Worm (Caenorhabditis elegans): Measurements from ENCODE around the gene rsp-2.

rsp-2 gene

DNA sequence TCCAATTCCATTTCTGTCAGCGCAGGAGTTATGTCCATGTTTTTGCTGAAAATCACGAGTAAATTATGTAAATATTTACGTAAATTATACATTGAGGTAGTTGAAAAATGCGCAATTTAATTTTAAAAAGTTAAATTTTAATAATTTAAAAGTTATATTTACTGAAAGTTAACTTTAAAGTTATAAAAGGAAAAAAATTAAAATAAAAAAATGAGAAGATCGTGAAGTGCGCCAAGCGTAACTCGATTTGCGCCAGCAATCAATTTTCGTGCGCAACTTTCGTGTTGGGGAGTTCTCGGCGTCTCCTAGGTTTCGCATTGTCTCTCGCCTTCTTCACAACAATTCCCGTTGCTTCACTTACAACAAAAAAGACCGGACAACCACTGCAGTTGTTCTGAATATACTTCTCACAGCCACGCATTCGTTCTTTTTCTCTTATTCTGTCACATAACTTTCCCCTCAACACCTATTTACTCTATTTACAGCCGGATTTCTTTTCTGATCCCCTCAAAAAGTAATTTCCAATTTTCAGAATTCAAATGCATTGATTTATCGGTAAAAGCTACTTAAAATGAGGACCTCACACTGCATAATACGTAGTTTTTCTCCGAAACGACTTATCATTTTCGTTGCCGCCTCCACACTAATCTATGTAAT, 20.9 kb upstream of the rsp-2 start, which contains the start of the genes metl-1 and W02B12.11 (continued):
- TF ChIP-seq unc-62 (GFP tag; optimal IDR thresholded peaks at IDR 0.05) (no peak), unc-130 (GFP tag; optimal IDR thresholded peaks at IDR 0.05) (peak; percentile 8), ztf-3 (GFP tag; optimal IDR thresholded peaks at IDR 0.05) (no peak), attf-3 (GFP tag; conservative IDR thresholded peaks at IDR 0.05) (peak; percentile 69), athp-1 (tag; optimal IDR thresholded peaks at IDR 0.05) (no peak), F10E7.11 (tag; optimal IDR thresholded peaks at IDR 0.05) (no peak), nhr-27 (tag; optimal IDR thresholded peaks at IDR 0.05) (no peak), nfya-2 (GFP tag; IDR thresholded peaks at IDR 0.05) (no peak), snpc-3.4 (tag; optimal IDR thresholded peaks at IDR 0.05) (peak; percentile 41), somi-1 (GFP tag; optimal IDR thresholded peaks at IDR 0.05) (peak; percentile 50), gei-17 (GFP tag; optimal IDR thresholded peaks at IDR 0.05) (peak; percentile 64), hrde-1 (tag; optimal IDR thresholded peaks at IDR 0.05; ENCODE audit: borderline replicate concordance) (no peak), sptf-2 (GFP tag; optimal IDR thresholded peaks at IDR 0.05) (no peak), snpc-1.1 (tag; optimal IDR thresholded peaks at IDR 0.05; ENCODE audit: insufficient read depth) (peak; percentile 39), tbp1 (GFP tag; optimal IDR thresholded peaks at IDR 0.05) (peak; percentile 68), chd-7 (tag; optimal IDR thresholded peaks at IDR 0.05) (peak; percentile 52), madf-6 (GFP tag; IDR thresholded peaks at IDR 0.05) (peak; percentile 91), ztf-25 (GFP tag; IDR thresholded peaks at IDR 0.05) (no peak), Y95B8A.8 (GFP tag; IDR thresholded peaks at IDR 0.05) (no peak), ztf-28 (GFP tag; IDR thresholded peaks at IDR 0.05) (no peak), zim-3 (tag; optimal IDR thresholded peaks at IDR 0.05) (no peak), madf-8 (GFP tag; conservative IDR thresholded peaks at IDR 0.05) (peak; percentile 67), ets-4 (GFP tag; optimal IDR thresholded peaks at IDR 0.05) (no peak), B0019.2 (GFP tag; conservative IDR thresholded peaks at IDR 0.05) (no peak; the same call in 1 of the 2 replicates), rpc-1 (optimal IDR thresholded peaks at IDR 0.05) (no peak), rpc-1 (tag; optimal IDR thresholded peaks at IDR 0.05) (no peak), Y53G8AR.9 (GFP tag; conservative IDR thresholded peaks at IDR 0.05) (peak; percentile 93), bed-2 (GFP tag; IDR thresholded peaks at IDR 0.05) (no peak), F22D6.2 (tag; optimal IDR thresholded peaks at IDR 0.05) (peak; percentile 43), lsl-1 (GFP tag; optimal IDR thresholded peaks at IDR 0.05) (peak; percentile 75), ztf-22 (GFP tag; optimal IDR thresholded peaks at IDR 0.05) (no peak), F33H1.4 (GFP tag; IDR thresholded peaks at IDR 0.05) (peak; percentile 75), ztf-6 (GFP tag; IDR thresholded peaks at IDR 0.05) (no peak), fkh-3 (tag; optimal IDR thresholded peaks at IDR 0.05) (no peak), sea-2 (GFP tag; IDR thresholded peaks at IDR 0.05) (no peak), ceh-100 (GFP tag; IDR thresholded peaks at IDR 0.05) (peak; percentile 76), egrh-3 (GFP tag; IDR thresholded peaks at IDR 0.05) (no peak), cebp-2 (GFP tag; IDR thresholded peaks at IDR 0.05) (no peak), rcor-1 (GFP tag; IDR thresholded peaks at IDR 0.05) (peak; percentile 92), B0035.1 (tag; optimal IDR thresholded peaks at IDR 0.05) (peak; percentile 9), ceh-79 (tag; optimal IDR thresholded peaks at IDR 0.05) (no peak), hmg-20 (GFP tag; IDR thresholded peaks at IDR 0.05) (peak; percentile 80), hlh-12 (tag; optimal IDR thresholded peaks at IDR 0.05) (no peak), F52B5.7 (tag; optimal IDR thresholded peaks at IDR 0.05) (no peak), Y79H2A.3 (GFP tag; conservative IDR thresholded peaks at IDR 0.05) (no peak), egl-18 (GFP tag; IDR thresholded peaks at IDR 0.05) (0 out of 2 replicates have a peak, but pooled peaks have one; percentile 38), ceh-40 (GFP tag; IDR thresholded peaks at IDR 0.05) (no peak), lsy-27 (tag; optimal IDR thresholded peaks at IDR 0.05; ENCODE audit: borderline replicate concordance, insufficient read depth) (no peak)
